Worm (Caenorhabditis elegans) whole organism, L3 larva: ENCODE measurements around the gene C38C10.3.
"Not testable (repeated sequence)": the region's sequence is repeated elsewhere in the genome, so short reads cannot be mapped to it uniquely, and the experiment has no call there.

Experiments used
- R02D3.7 ChIP-seq: fragments of 150-350 bp; optimal IDR thresholded peaks from 2 replicates; lab custom pipeline; 2014; ENCODE audit warnings: missing biosample characterization, missing genetic modification characterization
- ZK546.5 ChIP-seq: sonication (generic microtip); optimal IDR thresholded peaks from 2 replicates; lab custom pipeline; 2017; ENCODE audit warnings: missing biosample characterization, missing genetic modification characterization
- aly-2 ChIP-seq: fragments of 150-350 bp; optimal IDR thresholded peaks from 2 replicates; lab custom pipeline; 2014; ENCODE audit warnings: missing biosample characterization, missing genetic modification characterization
- ama-1 ChIP-seq: fragments of 150-350 bp; optimal IDR thresholded peaks from 2 replicates; lab custom pipeline; 2018
- ceh-28 ChIP-seq: fragments of 150-350 bp; optimal IDR thresholded peaks from 2 replicates; lab custom pipeline; 2014; ENCODE audit warnings: missing biosample characterization, missing genetic modification reagents, missing genetic modification characterization
- daf-12 ChIP-seq: fragments of 150-350 bp; optimal IDR thresholded peaks from 2 replicates; lab custom pipeline; 2014; ENCODE audit warnings: missing biosample characterization, missing genetic modification reagents, missing genetic modification characterization
- egl-27 ChIP-seq: sonication (generic microtip); optimal IDR thresholded peaks from 4 replicates; lab custom pipeline; 2017; ENCODE audit warnings: missing biosample characterization, missing genetic modification reagents, missing genetic modification characterization
- egl-5 ChIP-seq: fragments of 150-350 bp; optimal IDR thresholded peaks from 2 replicates; lab custom pipeline; 2017; ENCODE audit warnings: missing biosample characterization, missing genetic modification reagents, missing genetic modification characterization, inconsistent platforms
- elt-2 ChIP-seq: sonication (generic microtip); optimal IDR thresholded peaks from 2 replicates; lab custom pipeline; 2016; ENCODE audit warnings: missing genetic modification reagents, mild to moderate bottlenecking, missing genetic modification characterization, missing compliant biosample characterization
- elt-3 ChIP-seq, 3 experiments: fragments of 150-350 bp in 1 of 3; sonication (generic microtip) in 2 of 3; optimal IDR thresholded peaks; 2 replicates in 2 of 3; 4 replicates in 1 of 3; lab custom pipeline; 2014 to 2017; ENCODE audit warnings: missing biosample characterization in 3 of 3, missing genetic modification characterization in 3 of 3
- eor-1 ChIP-seq, 2 experiments: fragments of 150-350 bp; optimal IDR thresholded peaks; 2 replicates each; lab custom pipeline; 2014 to 2018; ENCODE audit warnings: missing biosample characterization in 2 of 2, missing genetic modification characterization in 2 of 2
- fkh-10 ChIP-seq: sonication (generic microtip); optimal IDR thresholded peaks from 2 replicates; lab custom pipeline; 2017; ENCODE audit warnings: missing biosample characterization, missing genetic modification reagents, missing genetic modification characterization
- fos-1 ChIP-seq: fragments of 150-350 bp; optimal IDR thresholded peaks from 2 replicates; lab custom pipeline; 2014; ENCODE audit warnings: missing biosample characterization, missing genetic modification characterization
- hmg-11 ChIP-seq: sonication (generic microtip); optimal IDR thresholded peaks from 2 replicates; lab custom pipeline; 2016; ENCODE audit warnings: missing genetic modification characterization, missing compliant biosample characterization
- jun-1 ChIP-seq: fragments of 150-350 bp; optimal IDR thresholded peaks from 2 replicates; lab custom pipeline; 2014; ENCODE audit warnings: missing biosample characterization, missing genetic modification reagents, missing genetic modification characterization
- lin-15B ChIP-seq: fragments of 150-350 bp; optimal IDR thresholded peaks from 2 replicates; lab custom pipeline; 2014; ENCODE audit warnings: missing biosample characterization, missing genetic modification characterization
- lin-39 ChIP-seq: fragments of 150-350 bp; optimal IDR thresholded peaks from 2 replicates; lab custom pipeline; 2018; ENCODE audit warnings: missing biosample characterization, missing genetic modification reagents, missing genetic modification characterization
- lsy-12 ChIP-seq: sonication (generic microtip); optimal IDR thresholded peaks from 2 replicates; lab custom pipeline; 2016; ENCODE audit warnings: mild to moderate bottlenecking, missing genetic modification characterization, missing compliant biosample characterization
- mdl-1 ChIP-seq: fragments of 150-350 bp; optimal IDR thresholded peaks from 2 replicates; lab custom pipeline; 2014; ENCODE audit warnings: missing biosample characterization, missing genetic modification characterization
- mml-1 ChIP-seq: fragments of 150-350 bp; sonication (generic microtip); optimal IDR thresholded peaks from 3 replicates; lab custom pipeline; 2014; ENCODE audit warnings: missing biosample characterization, missing genetic modification characterization
- nfya-1 ChIP-seq: sonication (generic microtip); optimal IDR thresholded peaks from 2 replicates; lab custom pipeline; 2017; ENCODE audit warnings: missing genetic modification characterization, mild to moderate bottlenecking, missing compliant biosample characterization, antibody characterized with exemption, moderate library complexity; ENCODE audit not compliant: insufficient read depth
- nhr-11 ChIP-seq: fragments of 150-350 bp; optimal IDR thresholded peaks from 2 replicates; lab custom pipeline; 2014; ENCODE audit warnings: missing biosample characterization, missing genetic modification characterization
- nhr-12 ChIP-seq: fragments of 150-350 bp; optimal IDR thresholded peaks from 2 replicates; lab custom pipeline; 2014; ENCODE audit warnings: missing biosample characterization, missing genetic modification characterization
- nhr-23 ChIP-seq: fragments of 150-350 bp; optimal IDR thresholded peaks from 2 replicates; lab custom pipeline; 2014; ENCODE audit warnings: missing biosample characterization, missing genetic modification reagents, missing genetic modification characterization
- nhr-237 ChIP-seq: fragments of 150-350 bp; optimal IDR thresholded peaks from 2 replicates; lab custom pipeline; 2014; ENCODE audit warnings: missing biosample characterization, missing genetic modification characterization
- nhr-25 ChIP-seq: sonication (generic microtip); optimal IDR thresholded peaks from 2 replicates; lab custom pipeline; 2017; ENCODE audit warnings: missing biosample characterization, missing genetic modification characterization
- nhr-43 ChIP-seq: sonication (generic microtip); optimal IDR thresholded peaks from 2 replicates; lab custom pipeline; 2016; ENCODE audit warnings: mild to moderate bottlenecking, missing genetic modification characterization, missing compliant biosample characterization; ENCODE audit not compliant: poor library complexity, severe bottlenecking
- nhr-76 ChIP-seq: fragments of 150-350 bp; sonication (generic microtip); optimal IDR thresholded peaks from 5 replicates; lab custom pipeline; 2014; ENCODE audit warnings: missing biosample characterization, missing genetic modification characterization
- nhr-77 ChIP-seq: fragments of 150-350 bp; optimal IDR thresholded peaks from 2 replicates; lab custom pipeline; 2014; ENCODE audit warnings: missing biosample characterization, missing genetic modification characterization
- pha-4 ChIP-seq: fragments of 150-350 bp; optimal IDR thresholded peaks from 2 replicates; lab custom pipeline; 2014; ENCODE audit warnings: missing biosample characterization, missing genetic modification reagents, missing genetic modification characterization
- pqm-1 ChIP-seq: fragments of 150-350 bp; optimal IDR thresholded peaks from 2 replicates; lab custom pipeline; 2017; ENCODE audit warnings: missing biosample characterization, missing genetic modification characterization, inconsistent platforms
- sea-2 ChIP-seq: fragments of 150-350 bp; sonication (generic microtip); optimal IDR thresholded peaks from 4 replicates; lab custom pipeline; 2014; ENCODE audit warnings: missing biosample characterization, missing genetic modification reagents, missing genetic modification characterization
- skn-1 ChIP-seq: fragments of 150-350 bp; optimal IDR thresholded peaks from 2 replicates; lab custom pipeline; 2014; ENCODE audit warnings: missing biosample characterization, missing genetic modification characterization
- snpc-4 ChIP-seq: fragments of 150-350 bp; optimal IDR thresholded peaks from 2 replicates; lab custom pipeline; 2014; ENCODE audit warnings: missing biosample characterization, missing genetic modification characterization
- tbx-2 ChIP-seq: sonication (generic microtip); optimal IDR thresholded peaks from 2 replicates; lab custom pipeline; 2016; ENCODE audit warnings: mild to moderate bottlenecking, missing genetic modification characterization, missing compliant biosample characterization
- unc-39 ChIP-seq: sonication (generic microtip); optimal IDR thresholded peaks from 4 replicates; lab custom pipeline; 2017; ENCODE audit warnings: missing biosample characterization, missing genetic modification characterization
- unc-62 ChIP-seq: fragments of 150-350 bp; sonication (generic microtip); optimal IDR thresholded peaks from 4 replicates; lab custom pipeline; 2014; ENCODE audit warnings: missing biosample characterization, missing genetic modification reagents, missing genetic modification characterization
- zag-1 ChIP-seq: fragments of 150-350 bp; optimal IDR thresholded peaks from 2 replicates; lab custom pipeline; 2014; ENCODE audit warnings: missing biosample characterization, missing genetic modification characterization
- ztf-11 ChIP-seq: fragments of 150-350 bp; optimal IDR thresholded peaks from 2 replicates; lab custom pipeline; 2014; ENCODE audit warnings: missing biosample characterization, missing genetic modification characterization

The C38C10.3 gene

ce11 chrIII:9420231-9420630, 34.8 kb upstream of the C38C10.3 start, which contains the start of gene T26G10.4:
Gene T26G10.4, plus strand, starts transcription at chrIII:9420531.
- TF ChIP-seq nhr-76, egl-5, lin-39 (tag; lab: Kevin White, UChicago): not testable (repeated sequence)
- TF ChIP-seq, all 47 proteins: peak for 0; not testable (repeated sequence) for 47

- TF ChIP-seq ceh-28 (tag; lab: Kevin White, UChicago) (no peak), egl-27 (tag; lab: Kevin White, UChicago) (no peak), jun-1 (tag; lab: Kevin White, UChicago) (no peak), ztf-11 (tag; lab: Kevin White, UChicago) (no peak), fkh-10 (no peak)
Measured at ce11 chrIII:9413340-9413739, 27.9 kb upstream of the C38C10.3 start, which contains the start of gene T26G10.3. Gene T26G10.3, minus strand, starts transcription at chrIII:9413440.

DNA sequence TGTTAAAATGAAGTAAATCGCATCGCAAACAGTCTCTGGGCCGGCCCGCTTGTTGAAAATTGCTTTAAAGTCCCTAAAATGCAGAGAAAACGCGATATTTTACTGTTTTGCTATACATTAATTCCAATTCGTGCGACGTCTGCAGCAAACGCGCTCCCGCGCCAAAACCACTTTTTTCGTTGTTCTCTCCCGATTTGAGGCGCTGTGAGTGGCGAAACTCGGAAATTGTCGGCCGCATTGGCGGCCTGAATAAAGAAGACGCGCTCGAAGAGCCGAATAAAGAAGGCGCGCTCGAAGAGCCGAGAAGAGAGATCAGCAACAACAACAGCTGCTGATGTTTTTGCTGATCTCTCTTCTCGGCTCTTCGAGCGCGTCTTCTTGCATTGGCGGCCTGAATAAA, 22.9 kb upstream of the C38C10.3 start:
- TF ChIP-seq snpc-4 = peak; percentile 90
- peak; percentile 24 for TF ChIP-seq lin-15B (tag; lab: Kevin White, UChicago)
- TF ChIP-seq, all 47 proteins: peak for 2; not testable (repeated sequence) for 45

- TF ChIP-seq pqm-1 = peak; percentile 19
- no peak for TF ChIP-seq egl-27 (tag; lab: Kevin White, UChicago)
- TF ChIP-seq elt-2 (tag; lab: Kevin White, UChicago) = peak; percentile 31
- TF ChIP-seq tbx-2 (tag; lab: Kevin White, UChicago) = peak; percentile 19
- peak; percentile 97 for TF ChIP-seq R02D3.7 (tag; lab: Kevin White, UChicago)
- TF ChIP-seq sea-2 (GFP tag; lab: Kevin White, UChicago) = no peak
- no peak for TF ChIP-seq unc-62 (GFP tag; lab: Kevin White, UChicago)
- peak; percentile 41 for TF ChIP-seq nhr-25
- peak; percentile 7 for TF ChIP-seq fkh-10
- no peak for TF ChIP-seq zag-1 (tag; lab: Kevin White, UChicago)
- peak; percentile 73 for TF ChIP-seq nfya-1 (tag; lab: Kevin White, UChicago)
- peak; percentile 19 for TF ChIP-seq jun-1 (tag; lab: Kevin White, UChicago)
- no peak for TF ChIP-seq ZK546.5 (tag; lab: Kevin White, UChicago)
- TF ChIP-seq lsy-12 = peak; percentile 9
- peak; percentile 55 for TF ChIP-seq ceh-28 (tag; lab: Kevin White, UChicago)
- peak; percentile 59 for TF ChIP-seq nhr-43 (tag; lab: Kevin White, UChicago)
- TF ChIP-seq skn-1 = peak; percentile 31
- peak; percentile 61 for TF ChIP-seq nhr-23 (tag; lab: Kevin White, UChicago)
- TF ChIP-seq lin-15B (tag; lab: Kevin White, UChicago) = peak; percentile 95
- TF ChIP-seq eor-1 (tag; optimal IDR thresholded peaks at IDR 0.05; lab: Kevin White, UChicago) = no peak
- TF ChIP-seq fos-1 (tag; lab: Kevin White, UChicago) = no peak
- peak; percentile 30 for TF ChIP-seq hmg-11
- no peak for TF ChIP-seq aly-2 (tag; lab: Kevin White, UChicago)
- TF ChIP-seq nhr-237 (tag; lab: Kevin White, UChicago) = no peak
- peak; percentile 40 for TF ChIP-seq pha-4 (tag; lab: Kevin White, UChicago)
- TF ChIP-seq snpc-4 = peak; percentile 80
- peak; percentile 31 for TF ChIP-seq lin-39 (tag; lab: Kevin White, UChicago)
- TF ChIP-seq nhr-77 (tag; lab: Kevin White, UChicago) = peak; percentile 52
Measured at ce11 chrIII:9406600-9406999, 21.2 kb upstream of the C38C10.3 start, which contains the start of gene T26G10.1. Gene T26G10.1, minus strand, starts transcription at chrIII:9406641.

DNA sequence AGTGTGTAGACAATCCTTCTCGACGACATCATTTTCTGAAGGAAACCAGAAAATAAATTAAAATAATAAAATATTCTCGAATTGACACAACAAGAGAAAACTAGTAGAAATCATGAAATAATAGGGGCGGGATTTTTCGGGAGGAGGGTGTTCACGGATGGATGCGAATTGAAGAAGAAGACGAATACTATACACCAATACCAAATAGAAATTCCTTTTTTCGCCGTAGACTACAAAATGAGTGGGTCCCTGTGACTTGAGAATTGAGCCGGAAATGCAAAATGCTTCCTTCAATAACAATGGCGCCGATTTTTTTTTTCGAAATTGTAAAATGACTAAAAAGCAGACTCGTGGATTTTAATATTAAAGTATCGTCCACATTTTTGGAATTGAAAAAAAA, 15.6 kb upstream of the C38C10.3 start, which contains the start of gene nlp-48:
Gene nlp-48, minus strand, starts transcription at position 101 of the 400 bp plus-strand sequence.
- no peak for TF ChIP-seq unc-62 (GFP tag; lab: Kevin White, UChicago)
- TF ChIP-seq snpc-4 = no peak
- TF ChIP-seq ama-1 (lab: Kevin White, UChicago) = no peak
- no peak for TF ChIP-seq nhr-76 (tag; lab: Kevin White, UChicago)
- no peak for TF ChIP-seq pqm-1
- TF ChIP-seq daf-12 = no peak
- TF ChIP-seq ceh-28 (tag; lab: Kevin White, UChicago) = no peak
- no peak for TF ChIP-seq mml-1 (tag; lab: Kevin White, UChicago)
- no peak for TF ChIP-seq nhr-11 (tag; lab: Kevin White, UChicago)
- no peak for TF ChIP-seq elt-3 (tag; optimal IDR thresholded peaks at IDR 0.05; lab: Kevin White, UChicago)
- TF ChIP-seq nhr-77 (tag; lab: Kevin White, UChicago) = no peak
- no peak for TF ChIP-seq lsy-12
- TF ChIP-seq nhr-12 (tag; lab: Kevin White, UChicago) = no peak
- TF ChIP-seq pha-4 (tag; lab: Kevin White, UChicago) = no peak
- TF ChIP-seq egl-5 (tag; lab: Kevin White, UChicago) = no peak
- no peak for TF ChIP-seq mdl-1 (tag; lab: Kevin White, UChicago)
- no peak for TF ChIP-seq nhr-23 (tag; lab: Kevin White, UChicago)
- TF ChIP-seq sea-2 (GFP tag; lab: Kevin White, UChicago) = no peak
- no peak for TF ChIP-seq unc-39 (tag; lab: Kevin White, UChicago)
- no peak for TF ChIP-seq skn-1
